Fruit fly (Drosophila melanogaster) whole organism, pupa: ENCODE measurements around the gene CG18596.

Source experiments
- CG32121 ChIP-seq: fragments of 200-800 bp; sonication (Bioruptor generic); IDR thresholded peaks from 2 replicates; pipeline ENCODE4 v1.3.6; 2022; ENCODE audit warnings: missing biosample characterization, missing genetic modification characterization
- rn ChIP-seq: fragments of 200-800 bp; sonication (Bioruptor generic); IDR thresholded peaks from 2 replicates; pipeline ENCODE4 v1.3.6; 2022; ENCODE audit warnings: missing biosample characterization, missing genetic modification characterization

dm6 chr3R:22395409-22396178 lies 19.9 kb downstream of the CG18596 start:
- TF ChIP-seq CG32121 (GFP tag; lab: Robert Waterston, UW) (no peak), rn (no peak)
